Fruit fly (Drosophila melanogaster): ENCODE measurements around the gene Ugt35E1.

Gene Ugt35E1

dm6 chr3R:11165974-11166373 is at the start of gene Ugt35E1:
Gene Ugt35E1, minus strand, starts transcription at chr3R:11166074.
- TF ChIP-seq pad (GFP tag; optimal IDR thresholded peaks at IDR 0.05) (no peak), ovo (GFP tag; optimal IDR thresholded peaks at IDR 0.05) (no peak), Clk (GFP tag; optimal IDR thresholded peaks at IDR 0.05) (no peak), cic (GFP tag; optimal IDR thresholded peaks at IDR 0.05) (no peak), CG7101 (tag; optimal IDR thresholded peaks at IDR 0.05) (no peak)

- TF ChIP-seq Hr96 (GFP tag; optimal IDR thresholded peaks at IDR 0.05) (peak; percentile 74), toe (GFP tag; optimal IDR thresholded peaks at IDR 0.05) (peak; percentile 70), CG12768 (GFP tag; optimal IDR thresholded peaks at IDR 0.05) (peak; percentile 78), CG11617 (GFP tag; optimal IDR thresholded peaks at IDR 0.05) (peak; percentile 82), CG1620 (GFP tag; optimal IDR thresholded peaks at IDR 0.05) (peak; percentile 68), CG5204 (GFP tag; optimal IDR thresholded peaks at IDR 0.05) (peak; percentile 80), CG7101 (tag; optimal IDR thresholded peaks at IDR 0.05) (peak; percentile 86), ovo (GFP tag; optimal IDR thresholded peaks at IDR 0.05) (peak; percentile 27), Crg-1 (GFP tag; optimal IDR thresholded peaks at IDR 0.05) (peak; percentile 34), CG33017 (tag; optimal IDR thresholded peaks at IDR 0.05) (peak; percentile 86), CG7045 (GFP tag; optimal IDR thresholded peaks at IDR 0.05) (peak; percentile 72), kay (GFP tag; ENCODE audit: borderline replicate concordance) (no peak), Mnt (GFP tag; optimal IDR thresholded peaks at IDR 0.05) (peak; percentile 83), CG14711 (tag; optimal IDR thresholded peaks at IDR 0.05) (peak; percentile 75), pad (GFP tag; optimal IDR thresholded peaks at IDR 0.05) (peak; percentile 70), cnc (optimal IDR thresholded peaks at IDR 0.05) (no peak), cic (GFP tag; optimal IDR thresholded peaks at IDR 0.05) (peak; percentile 68), Clk (GFP tag; optimal IDR thresholded peaks at IDR 0.05) (peak; percentile 47), bab1 (GFP tag; optimal IDR thresholded peaks at IDR 0.05) (peak; percentile 75), tj (GFP tag; optimal IDR thresholded peaks at IDR 0.05) (peak; percentile 54)
Measured at dm6 chr3R:11214449-11214950, 48.6 kb upstream of the Ugt35E1 start, which contains the start of gene ZnT86D. Gene ZnT86D, minus strand, starts transcription at chr3R:11214539.

- TF ChIP-seq cnc (optimal IDR thresholded peaks at IDR 0.05) (no peak), CG7045 (GFP tag; optimal IDR thresholded peaks at IDR 0.05) (peak; percentile 44), tj (GFP tag; optimal IDR thresholded peaks at IDR 0.05) (peak; percentile 75), CG33017 (tag; optimal IDR thresholded peaks at IDR 0.05) (peak; percentile 49), cic (GFP tag; optimal IDR thresholded peaks at IDR 0.05) (peak; percentile 61), toe (GFP tag; optimal IDR thresholded peaks at IDR 0.05) (peak; percentile 72), Mnt (GFP tag; optimal IDR thresholded peaks at IDR 0.05) (peak; percentile 95), pad (GFP tag; optimal IDR thresholded peaks at IDR 0.05) (peak; percentile 58), bab1 (GFP tag; optimal IDR thresholded peaks at IDR 0.05) (peak; percentile 55), Hr96 (GFP tag; optimal IDR thresholded peaks at IDR 0.05) (peak; percentile 67), CG5204 (GFP tag; optimal IDR thresholded peaks at IDR 0.05) (no peak), Clk (GFP tag; optimal IDR thresholded peaks at IDR 0.05) (no peak), CG1620 (GFP tag; optimal IDR thresholded peaks at IDR 0.05) (peak; percentile 61), CG7101 (tag; optimal IDR thresholded peaks at IDR 0.05) (peak; percentile 68), ovo (GFP tag; optimal IDR thresholded peaks at IDR 0.05) (peak; percentile 87), kay (GFP tag; ENCODE audit: borderline replicate concordance) (no peak), CG12768 (GFP tag; optimal IDR thresholded peaks at IDR 0.05) (peak; percentile 68), Crg-1 (GFP tag; optimal IDR thresholded peaks at IDR 0.05) (peak; percentile 40), CG11617 (GFP tag; optimal IDR thresholded peaks at IDR 0.05) (peak; percentile 69), CG14711 (tag; optimal IDR thresholded peaks at IDR 0.05) (peak; percentile 62)
Measured at dm6 chr3R:11211291-11212061, 45.6 kb upstream of the Ugt35E1 start.

- peak; percentile 90 for TF ChIP-seq CG11617 (GFP tag; optimal IDR thresholded peaks at IDR 0.05)
- TF ChIP-seq CG7101 (tag; optimal IDR thresholded peaks at IDR 0.05): peak; percentile 68
- peak; percentile 51 for TF ChIP-seq CG1620 (GFP tag; optimal IDR thresholded peaks at IDR 0.05)
- peak; percentile 37 for TF ChIP-seq CG33017 (tag; optimal IDR thresholded peaks at IDR 0.05)
- TF ChIP-seq pad (GFP tag; optimal IDR thresholded peaks at IDR 0.05): peak; percentile 42
- peak; percentile 77 for TF ChIP-seq Hr96 (GFP tag; optimal IDR thresholded peaks at IDR 0.05)
- TF ChIP-seq Mnt (GFP tag; optimal IDR thresholded peaks at IDR 0.05): peak; percentile 92
- peak; percentile 69 for TF ChIP-seq cic (GFP tag; optimal IDR thresholded peaks at IDR 0.05)
- TF ChIP-seq tj (GFP tag; optimal IDR thresholded peaks at IDR 0.05): peak; percentile 32
- TF ChIP-seq ovo (GFP tag; optimal IDR thresholded peaks at IDR 0.05): peak; percentile 74
- peak; percentile 48 for TF ChIP-seq CG7045 (GFP tag; optimal IDR thresholded peaks at IDR 0.05)
- TF ChIP-seq CG12768 (GFP tag; optimal IDR thresholded peaks at IDR 0.05): peak; percentile 44
- TF ChIP-seq cnc (optimal IDR thresholded peaks at IDR 0.05): no peak
- TF ChIP-seq CG14711 (tag; optimal IDR thresholded peaks at IDR 0.05): peak; percentile 36
- TF ChIP-seq Clk (GFP tag; optimal IDR thresholded peaks at IDR 0.05): no peak
- peak; percentile 48 for TF ChIP-seq bab1 (GFP tag; optimal IDR thresholded peaks at IDR 0.05)
- TF ChIP-seq kay (GFP tag; ENCODE audit: borderline replicate concordance): no peak
- TF ChIP-seq toe (GFP tag; optimal IDR thresholded peaks at IDR 0.05): peak; percentile 77
- peak; percentile 33 for TF ChIP-seq Crg-1 (GFP tag; optimal IDR thresholded peaks at IDR 0.05)
- no peak for TF ChIP-seq CG5204 (GFP tag; optimal IDR thresholded peaks at IDR 0.05)
Measured at dm6 chr3R:11209801-11210402, 44.0 kb upstream of the Ugt35E1 start, which contains the start of the genes SdhC and Tctp. Gene SdhC, minus strand, starts transcription at chr3R:11209849. Gene Tctp, plus strand, starts transcription at chr3R:11210247.

dm6 chr3R:11208766-11209331 is 43.0 kb upstream of the Ugt35E1 start:
- no peak for TF ChIP-seq tj (GFP tag; optimal IDR thresholded peaks at IDR 0.05)
- TF ChIP-seq Clk (GFP tag; optimal IDR thresholded peaks at IDR 0.05): no peak
- TF ChIP-seq pad (GFP tag; optimal IDR thresholded peaks at IDR 0.05): no peak
- no peak for TF ChIP-seq CG33017 (tag; optimal IDR thresholded peaks at IDR 0.05)
- peak; percentile 44 for TF ChIP-seq cic (GFP tag; optimal IDR thresholded peaks at IDR 0.05)
- no peak for TF ChIP-seq toe (GFP tag; optimal IDR thresholded peaks at IDR 0.05)
- peak; percentile 18 for TF ChIP-seq Mnt (GFP tag; optimal IDR thresholded peaks at IDR 0.05)
- TF ChIP-seq CG11617 (GFP tag; optimal IDR thresholded peaks at IDR 0.05): no peak
- peak; percentile 48 for TF ChIP-seq bab1 (GFP tag; optimal IDR thresholded peaks at IDR 0.05)
